Worm (Caenorhabditis elegans) whole organism, L3 larva: ENCODE measurements around the gene Y75B8A.19.

Experiments
- R02D3.7 ChIP-seq: fragments of 150-350 bp; optimal IDR thresholded peaks from 2 replicates; lab custom pipeline; 2014; ENCODE audit warnings: missing biosample characterization, missing genetic modification characterization
- ZK546.5 ChIP-seq: sonication (generic microtip); optimal IDR thresholded peaks from 2 replicates; lab custom pipeline; 2017; ENCODE audit warnings: missing biosample characterization, missing genetic modification characterization
- ceh-82 ChIP-seq: fragments of 150-350 bp; optimal IDR thresholded peaks from 2 replicates; lab custom pipeline; 2014; ENCODE audit warnings: missing biosample characterization, missing genetic modification characterization
- ceh-9 ChIP-seq: sonication (generic microtip); optimal IDR thresholded peaks from 2 replicates; lab custom pipeline; 2018; ENCODE audit warnings: missing biosample characterization, missing genetic modification characterization
- egl-27 ChIP-seq: sonication (generic microtip); optimal IDR thresholded peaks from 4 replicates; lab custom pipeline; 2017; ENCODE audit warnings: missing biosample characterization, missing genetic modification reagents, missing genetic modification characterization
- egl-5 ChIP-seq: fragments of 150-350 bp; optimal IDR thresholded peaks from 2 replicates; lab custom pipeline; 2017; ENCODE audit warnings: missing biosample characterization, missing genetic modification reagents, missing genetic modification characterization, inconsistent platforms
- elt-2 ChIP-seq: sonication (generic microtip); optimal IDR thresholded peaks from 2 replicates; lab custom pipeline; 2016; ENCODE audit warnings: missing genetic modification reagents, mild to moderate bottlenecking, missing genetic modification characterization, missing compliant biosample characterization
- elt-3 ChIP-seq, 3 experiments: fragments of 150-350 bp in 1 of 3; sonication (generic microtip) in 2 of 3; optimal IDR thresholded peaks; 2 replicates in 2 of 3; 4 replicates in 1 of 3; lab custom pipeline; 2014 to 2017; ENCODE audit warnings: missing biosample characterization in 3 of 3, missing genetic modification characterization in 3 of 3
- fos-1 ChIP-seq: fragments of 150-350 bp; optimal IDR thresholded peaks from 2 replicates; lab custom pipeline; 2014; ENCODE audit warnings: missing biosample characterization, missing genetic modification characterization
- hmg-11 ChIP-seq: sonication (generic microtip); optimal IDR thresholded peaks from 2 replicates; lab custom pipeline; 2016; ENCODE audit warnings: missing genetic modification characterization, missing compliant biosample characterization
- jun-1 ChIP-seq: fragments of 150-350 bp; optimal IDR thresholded peaks from 2 replicates; lab custom pipeline; 2014; ENCODE audit warnings: missing biosample characterization, missing genetic modification reagents, missing genetic modification characterization
- lin-39 ChIP-seq: fragments of 150-350 bp; optimal IDR thresholded peaks from 2 replicates; lab custom pipeline; 2018; ENCODE audit warnings: missing biosample characterization, missing genetic modification reagents, missing genetic modification characterization
- mdl-1 ChIP-seq: fragments of 150-350 bp; optimal IDR thresholded peaks from 2 replicates; lab custom pipeline; 2014; ENCODE audit warnings: missing biosample characterization, missing genetic modification characterization
- mml-1 ChIP-seq: fragments of 150-350 bp; sonication (generic microtip); optimal IDR thresholded peaks from 3 replicates; lab custom pipeline; 2014; ENCODE audit warnings: missing biosample characterization, missing genetic modification characterization
- nfya-1 ChIP-seq: sonication (generic microtip); optimal IDR thresholded peaks from 2 replicates; lab custom pipeline; 2017; ENCODE audit warnings: missing genetic modification characterization, mild to moderate bottlenecking, missing compliant biosample characterization, antibody characterized with exemption, moderate library complexity; ENCODE audit not compliant: insufficient read depth
- nhr-11 ChIP-seq: fragments of 150-350 bp; optimal IDR thresholded peaks from 2 replicates; lab custom pipeline; 2014; ENCODE audit warnings: missing biosample characterization, missing genetic modification characterization
- nhr-12 ChIP-seq: fragments of 150-350 bp; optimal IDR thresholded peaks from 2 replicates; lab custom pipeline; 2014; ENCODE audit warnings: missing biosample characterization, missing genetic modification characterization
- nhr-23 ChIP-seq: fragments of 150-350 bp; optimal IDR thresholded peaks from 2 replicates; lab custom pipeline; 2014; ENCODE audit warnings: missing biosample characterization, missing genetic modification reagents, missing genetic modification characterization
- nhr-25 ChIP-seq: sonication (generic microtip); optimal IDR thresholded peaks from 2 replicates; lab custom pipeline; 2017; ENCODE audit warnings: missing biosample characterization, missing genetic modification characterization
- nhr-28 ChIP-seq: fragments of 150-350 bp; optimal IDR thresholded peaks from 2 replicates; lab custom pipeline; 2014; ENCODE audit warnings: missing biosample characterization, missing genetic modification characterization
- nhr-43 ChIP-seq: sonication (generic microtip); optimal IDR thresholded peaks from 2 replicates; lab custom pipeline; 2016; ENCODE audit warnings: mild to moderate bottlenecking, missing genetic modification characterization, missing compliant biosample characterization; ENCODE audit not compliant: poor library complexity, severe bottlenecking
- nhr-67 ChIP-seq: fragments of 150-350 bp; optimal IDR thresholded peaks from 2 replicates; lab custom pipeline; 2014; ENCODE audit warnings: missing biosample characterization, missing genetic modification characterization
- nhr-76 ChIP-seq: fragments of 150-350 bp; sonication (generic microtip); optimal IDR thresholded peaks from 5 replicates; lab custom pipeline; 2014; ENCODE audit warnings: missing biosample characterization, missing genetic modification characterization
- pha-4 ChIP-seq: fragments of 150-350 bp; optimal IDR thresholded peaks from 2 replicates; lab custom pipeline; 2014; ENCODE audit warnings: missing biosample characterization, missing genetic modification reagents, missing genetic modification characterization
- pqm-1 ChIP-seq: fragments of 150-350 bp; optimal IDR thresholded peaks from 2 replicates; lab custom pipeline; 2017; ENCODE audit warnings: missing biosample characterization, missing genetic modification characterization, inconsistent platforms
- sea-2 ChIP-seq: fragments of 150-350 bp; sonication (generic microtip); optimal IDR thresholded peaks from 4 replicates; lab custom pipeline; 2014; ENCODE audit warnings: missing biosample characterization, missing genetic modification reagents, missing genetic modification characterization
- skn-1 ChIP-seq: fragments of 150-350 bp; optimal IDR thresholded peaks from 2 replicates; lab custom pipeline; 2014; ENCODE audit warnings: missing biosample characterization, missing genetic modification characterization
- snpc-4 ChIP-seq: fragments of 150-350 bp; optimal IDR thresholded peaks from 2 replicates; lab custom pipeline; 2014; ENCODE audit warnings: missing biosample characterization, missing genetic modification characterization
- unc-39 ChIP-seq: sonication (generic microtip); optimal IDR thresholded peaks from 4 replicates; lab custom pipeline; 2017; ENCODE audit warnings: missing biosample characterization, missing genetic modification characterization
- unc-62 ChIP-seq: fragments of 150-350 bp; sonication (generic microtip); optimal IDR thresholded peaks from 4 replicates; lab custom pipeline; 2014; ENCODE audit warnings: missing biosample characterization, missing genetic modification reagents, missing genetic modification characterization
- ztf-4 ChIP-seq: fragments of 150-350 bp; optimal IDR thresholded peaks from 2 replicates; lab custom pipeline; 2014; ENCODE audit warnings: missing biosample characterization, missing genetic modification characterization

The Y75B8A.19 gene

DNA sequence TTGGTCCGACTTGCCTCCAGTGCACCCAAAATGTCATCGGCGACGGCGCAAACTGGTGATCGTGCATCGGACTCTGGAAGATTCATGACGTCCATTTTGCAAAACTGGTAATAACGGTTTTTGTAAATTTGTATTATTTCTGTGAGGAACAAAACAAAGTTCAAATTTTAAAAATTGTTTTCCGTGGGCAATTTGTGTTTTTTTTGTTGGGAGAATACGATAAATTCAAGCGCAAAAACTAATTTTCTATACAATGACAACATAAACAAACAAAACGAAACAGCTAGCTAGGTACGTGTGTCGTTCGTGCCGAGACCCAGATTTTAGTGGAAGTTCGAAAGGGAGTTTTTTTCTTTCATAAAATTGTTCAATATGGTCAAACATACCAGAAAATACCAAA lies 43.5 kb upstream of the Y75B8A.19 start, which contains the start of gene Y75B8A.10:
Y75B8A.10 (minus strand) TSS at position 101 of the 400 bp plus-strand sequence.
- no peak for TF ChIP-seq jun-1
- no peak for TF ChIP-seq elt-3 (tag; optimal IDR thresholded peaks at IDR 0.05; lab: Kevin White, UChicago)
- no peak for TF ChIP-seq nhr-76 (tag; lab: Kevin White, UChicago)
- TF ChIP-seq hmg-11 (tag; lab: Kevin White, UChicago), result no peak
- no peak for TF ChIP-seq elt-2 (tag; lab: Kevin White, UChicago)
- TF ChIP-seq nhr-43 (tag; lab: Kevin White, UChicago), result no peak
- TF ChIP-seq nhr-23, result no peak
- TF ChIP-seq nfya-1 (tag; lab: Kevin White, UChicago), result no peak
- TF ChIP-seq sea-2 (GFP tag; lab: Kevin White, UChicago), result no peak
- no peak for TF ChIP-seq pha-4 (tag; lab: Kevin White, UChicago)
- TF ChIP-seq fos-1 (tag; lab: Kevin White, UChicago), result no peak
- TF ChIP-seq lin-39, result no peak
- TF ChIP-seq ceh-9 (tag; lab: Kevin White, UChicago), result no peak
- no peak for TF ChIP-seq R02D3.7 (tag; lab: Kevin White, UChicago)
- TF ChIP-seq egl-5 (tag; lab: Kevin White, UChicago), result no peak
- TF ChIP-seq, all 47 proteins: peak for 0

DNA sequence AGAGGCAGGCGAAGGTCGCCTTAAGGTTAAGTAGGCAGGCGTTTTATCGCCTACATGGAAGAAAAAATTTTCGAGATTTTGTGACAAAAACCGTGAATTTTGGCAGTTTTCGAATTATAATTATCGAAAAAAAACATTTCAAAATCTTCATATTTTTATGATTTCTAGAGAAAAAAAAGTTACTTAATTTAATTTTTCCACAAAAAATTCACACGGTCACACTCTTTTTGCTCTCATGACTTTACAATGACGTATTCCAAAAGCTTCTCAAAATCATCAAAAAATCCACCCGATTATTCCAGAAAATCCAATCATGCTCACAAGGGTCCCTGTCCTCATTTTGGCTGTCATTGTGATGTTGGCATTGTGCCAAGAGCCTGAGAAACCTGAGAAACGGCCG lies 40.3 kb upstream of the Y75B8A.19 start, which contains the start of gene lury-1:
lury-1 (plus strand) TSS at position 301 of the 400 bp plus-strand sequence.
- no peak for TF ChIP-seq mdl-1
- no peak for TF ChIP-seq ztf-4 (tag; lab: Kevin White, UChicago)
- TF ChIP-seq mml-1 (tag; lab: Kevin White, UChicago), result no peak
- TF ChIP-seq jun-1, result no peak
- TF ChIP-seq elt-3 (tag; optimal IDR thresholded peaks at IDR 0.05; lab: Kevin White, UChicago), result no peak

DNA sequence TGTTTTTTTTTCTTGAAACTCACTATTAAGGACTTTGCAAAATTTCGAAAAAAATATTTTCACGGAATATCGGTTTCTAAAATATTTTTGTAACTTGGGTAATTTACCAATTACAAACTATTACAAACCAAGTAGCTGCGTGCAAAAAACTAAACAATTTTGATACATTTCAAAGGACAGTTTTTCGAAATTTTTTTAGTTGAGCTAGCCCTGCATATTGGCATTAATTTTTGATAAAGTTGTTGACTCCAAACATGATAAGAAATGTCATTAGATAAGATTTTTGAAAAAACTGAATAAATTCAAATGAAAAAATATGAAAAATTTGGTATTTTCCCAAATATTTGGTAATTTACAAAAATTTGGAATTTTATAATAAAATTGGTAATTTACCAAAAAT lies 38.2 kb upstream of the Y75B8A.19 start:
- TF ChIP-seq jun-1, result no peak
- no peak for TF ChIP-seq pqm-1 (tag; lab: Kevin White, UChicago)
- peak; percentile 36 for TF ChIP-seq elt-2 (tag; lab: Kevin White, UChicago)
- TF ChIP-seq hmg-11 (tag; lab: Kevin White, UChicago), result no peak
- no peak for TF ChIP-seq ceh-9 (tag; lab: Kevin White, UChicago)

DNA sequence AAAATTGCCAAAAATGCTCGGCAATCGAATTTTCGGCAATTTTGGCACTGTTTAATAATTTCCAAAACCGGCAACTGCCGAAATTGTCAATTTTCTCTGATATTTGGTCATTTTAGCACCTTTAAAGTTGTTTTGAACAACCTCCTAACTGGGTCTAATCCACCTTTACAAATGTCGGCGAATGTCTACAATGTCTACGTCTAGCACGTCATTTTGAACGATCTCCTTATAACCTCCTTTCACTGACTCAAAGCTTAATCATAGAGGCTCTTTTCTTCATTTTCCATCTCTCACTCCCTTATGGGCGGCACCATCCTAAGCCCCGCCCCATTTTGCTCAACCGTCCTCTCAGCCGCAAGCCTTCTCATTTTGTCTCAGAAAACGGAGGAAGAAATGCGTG lies 32.2 kb upstream of the Y75B8A.19 start, which contains the start of gene Y75B8A.44:
Y75B8A.44 (plus strand) TSS at position 301 of the 400 bp plus-strand sequence.
- no peak for TF ChIP-seq nhr-67 (tag; lab: Kevin White, UChicago)
- no peak for TF ChIP-seq snpc-4 (tag; lab: Kevin White, UChicago)
- no peak for TF ChIP-seq pha-4 (tag; lab: Kevin White, UChicago)
- no peak for TF ChIP-seq ceh-82
- TF ChIP-seq nhr-25 (tag; lab: Kevin White, UChicago), result no peak
- TF ChIP-seq nhr-12 (tag; lab: Kevin White, UChicago), result no peak
- TF ChIP-seq unc-62 (GFP tag; lab: Kevin White, UChicago), result no peak
- TF ChIP-seq egl-27 (tag; lab: Kevin White, UChicago), result no peak
- no peak for TF ChIP-seq sea-2 (GFP tag; lab: Kevin White, UChicago)
- no peak for TF ChIP-seq ZK546.5 (tag; lab: Kevin White, UChicago)
- no peak for TF ChIP-seq mdl-1
- TF ChIP-seq mml-1 (tag; lab: Kevin White, UChicago), result no peak
- no peak for TF ChIP-seq nhr-11
- TF ChIP-seq nhr-76 (tag; lab: Kevin White, UChicago), result no peak
- TF ChIP-seq unc-39 (tag; lab: Kevin White, UChicago), result no peak
- TF ChIP-seq skn-1 (tag; lab: Kevin White, UChicago), result no peak
- TF ChIP-seq elt-2 (tag; lab: Kevin White, UChicago), result no peak
- TF ChIP-seq elt-3 (tag; optimal IDR thresholded peaks at IDR 0.05; lab: Kevin White, UChicago), result no peak

DNA sequence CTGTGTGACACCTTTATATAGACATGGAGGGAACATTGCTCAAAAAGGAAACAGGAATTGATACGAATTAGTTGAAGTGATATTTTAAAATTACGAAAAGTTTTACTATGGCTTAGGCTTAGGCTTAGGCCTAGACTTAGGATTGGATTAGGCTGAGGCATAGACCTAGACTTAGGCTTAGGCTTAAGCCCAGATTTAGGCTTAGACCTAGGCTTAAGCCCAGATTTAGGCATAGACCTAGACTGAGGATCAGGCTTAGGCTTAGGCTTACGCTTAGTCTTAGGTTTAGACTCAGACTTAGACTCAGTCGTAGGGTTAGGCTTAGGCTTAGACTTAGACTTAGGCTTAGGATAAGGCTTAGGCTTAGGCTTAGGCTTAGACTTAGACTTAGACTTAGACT lies 30.4 kb upstream of the Y75B8A.19 start:
- TF ChIP-seq nhr-67 (tag; lab: Kevin White, UChicago) (no peak), R02D3.7 (tag; lab: Kevin White, UChicago) (no peak), elt-2 (tag; lab: Kevin White, UChicago) (no peak), egl-27 (tag; lab: Kevin White, UChicago) (no peak), mdl-1 (no peak), sea-2 (GFP tag; lab: Kevin White, UChicago) (no peak), nhr-28 (tag; lab: Kevin White, UChicago) (no peak), nhr-76 (tag; lab: Kevin White, UChicago) (no peak), mml-1 (tag; lab: Kevin White, UChicago) (no peak)
- TF ChIP-seq, all 47 proteins: peak for 0
